Worm (Caenorhabditis elegans): Measurements from ENCODE around the gene pmk-2.

ce11 chrIV:8164515-8164914 is 21.2 kb downstream of the pmk-2 start:
- TF ChIP-seq unc-62 (GFP tag; optimal IDR thresholded peaks at IDR 0.05 in 1 of 2) (peak in 1 of 2 experiments; percentile 94), unc-62 (tag; optimal IDR thresholded peaks at IDR 0.05) (no peak), fos-1 (tag; optimal IDR thresholded peaks at IDR 0.05) (no peak), nhr-42 (GFP tag; IDR thresholded peaks at IDR 0.05) (no peak), jun-1 (tag; optimal IDR thresholded peaks at IDR 0.05) (no peak), snpc-4 (tag; optimal IDR thresholded peaks at IDR 0.05) (no peak), R02D3.7 (tag; optimal IDR thresholded peaks at IDR 0.05) (no peak)

Data from whole organism, L4 larva.